1 fruit fly cellular context compared by ENCODE assay signal in genomic region chr2L:20780768-20781167, dm6.
A peak's percentile ranks its signal among the peaks of the same experiment; 100 is the strongest.
TF ChIP-seq lines count a peak whose summit lies in the region.

No protein-coding gene starts in this region.

TF ChIP-seq in whole organism, embryonic, 481 proteins besides CTCF, POLR2A, EP300 and RAD21 (continued from another document and continues in another):
- TF ChIP-seq CG5953 (GFP tag; IDR thresholded peaks at IDR 0.05; lab: Robert Waterston, UW): peak; percentile 52; the same call in 1 of the 2 replicates
- peak; percentile 33 for TF ChIP-seq gcm (GFP tag; optimal IDR thresholded peaks at IDR 0.05; lab: Kevin White, UChicago)
- no peak for TF ChIP-seq Taf1 (GFP tag; IDR thresholded peaks at IDR 0.05; lab: Robert Waterston, UW)
- TF ChIP-seq CG18764 (GFP tag; optimal IDR thresholded peaks at IDR 0.05; lab: Kevin White, UChicago): peak; percentile 53
- TF ChIP-seq cwo (GFP tag; optimal IDR thresholded peaks at IDR 0.05; lab: Kevin White, UChicago): peak; percentile 39
- TF ChIP-seq CG4360 (GFP tag; IDR thresholded peaks at IDR 0.05; lab: Robert Waterston, UW): peak; percentile 53; the same call in 1 of the 2 replicates
- no peak for TF ChIP-seq exex (tag; optimal IDR thresholded peaks at IDR 0.05; lab: Kevin White, UChicago)
- TF ChIP-seq CG4730 (GFP tag; IDR thresholded peaks at IDR 0.05; lab: Robert Waterston, UW): no peak
- TF ChIP-seq CG7839 (tag; optimal IDR thresholded peaks at IDR 0.05; lab: Kevin White, UChicago): peak; percentile 32
- TF ChIP-seq Dfd (GFP tag; optimal IDR thresholded peaks at IDR 0.05; lab: Kevin White, UChicago): no peak
- TF ChIP-seq E2f2 (GFP tag; IDR thresholded peaks at IDR 0.05; lab: Robert Waterston, UW): no peak
- peak; percentile 75 for TF ChIP-seq Fer1 (GFP tag; optimal IDR thresholded peaks at IDR 0.05; lab: Kevin White, UChicago)
- peak; percentile 66 for TF ChIP-seq disco-r (GFP tag; optimal IDR thresholded peaks at IDR 0.05; lab: Kevin White, UChicago)
- TF ChIP-seq shn (GFP tag; optimal IDR thresholded peaks at IDR 0.05; lab: Kevin White, UChicago): peak; percentile 28
- TF ChIP-seq CG14667 (GFP tag; IDR thresholded peaks at IDR 0.05; lab: Robert Waterston, UW): no peak
- no peak for TF ChIP-seq CG3847 (GFP tag; IDR thresholded peaks at IDR 0.05; lab: Robert Waterston, UW)
- TF ChIP-seq CG2712 (tag; optimal IDR thresholded peaks at IDR 0.05; lab: Kevin White, UChicago): peak; percentile 57
- peak; percentile 59 for TF ChIP-seq CG1792 (GFP tag; optimal IDR thresholded peaks at IDR 0.05; lab: Kevin White, UChicago)
- TF ChIP-seq Hr51 (GFP tag; optimal IDR thresholded peaks at IDR 0.05; lab: Kevin White, UChicago): peak; percentile 4 to 58
- peak; percentile 11 for TF ChIP-seq gro (GFP tag; optimal IDR thresholded peaks at IDR 0.05; lab: Kevin White, UChicago)
- TF ChIP-seq trem (tag; optimal IDR thresholded peaks at IDR 0.05; lab: Kevin White, UChicago): no peak
- TF ChIP-seq sug (tag; optimal IDR thresholded peaks at IDR 0.05; lab: Kevin White, UChicago): peak; percentile 28
- TF ChIP-seq Side (GFP tag; optimal IDR thresholded peaks at IDR 0.05; lab: Kevin White, UChicago): peak; percentile 75
- peak; percentile 29 for TF ChIP-seq TFAM (GFP tag; optimal IDR thresholded peaks at IDR 0.05; lab: Kevin White, UChicago)
- TF ChIP-seq CG18476 (GFP tag; optimal IDR thresholded peaks at IDR 0.05; lab: Kevin White, UChicago): peak; percentile 2
- TF ChIP-seq cg (GFP tag; optimal IDR thresholded peaks at IDR 0.05; lab: Kevin White, UChicago): no peak
- peak; percentile 33 for TF ChIP-seq tx (GFP tag; optimal IDR thresholded peaks at IDR 0.05; lab: Kevin White, UChicago)
- peak; percentile 51 for TF ChIP-seq CG17912 (GFP tag; optimal IDR thresholded peaks at IDR 0.05; lab: Kevin White, UChicago)
- peak; percentile 82 for TF ChIP-seq Hmr (GFP tag; optimal IDR thresholded peaks at IDR 0.05; lab: Kevin White, UChicago)
- peak; percentile 49 for TF ChIP-seq Dek (tag; optimal IDR thresholded peaks at IDR 0.05; lab: Kevin White, UChicago)
- TF ChIP-seq tap (tag; optimal IDR thresholded peaks at IDR 0.05; lab: Kevin White, UChicago): peak; percentile 5
- TF ChIP-seq Ets97D (GFP tag; optimal IDR thresholded peaks at IDR 0.05; lab: Kevin White, UChicago): no peak
- TF ChIP-seq CG9876 (GFP tag; optimal IDR thresholded peaks at IDR 0.05; lab: Kevin White, UChicago): no peak
- peak; percentile 62 for TF ChIP-seq Awh (GFP tag; IDR thresholded peaks at IDR 0.05; lab: Robert Waterston, UW)
- no peak for TF ChIP-seq CG12744 (GFP tag; optimal IDR thresholded peaks at IDR 0.05; lab: Kevin White, UChicago)
- TF ChIP-seq CG6254 (GFP tag; optimal IDR thresholded peaks at IDR 0.05; lab: Kevin White, UChicago): peak; percentile 29
- TF ChIP-seq so (GFP tag; IDR thresholded peaks at IDR 0.05; lab: Robert Waterston, UW): 0 out of 3 replicates have a peak, but pooled peaks have one; percentile 30
- TF ChIP-seq CG17385 (GFP tag; optimal IDR thresholded peaks at IDR 0.05; lab: Kevin White, UChicago): peak; percentile 50
- peak; percentile 87 for TF ChIP-seq sens (GFP tag; lab: Kevin White, UChicago)
- TF ChIP-seq dm (GFP tag; optimal IDR thresholded peaks at IDR 0.05; lab: Kevin White, UChicago): no peak
- TF ChIP-seq Rfx (GFP tag; IDR thresholded peaks at IDR 0.05; lab: Robert Waterston, UW): peak; percentile 42; the same call in 1 of the 2 replicates
- no peak for TF ChIP-seq CG4617 (GFP tag; optimal IDR thresholded peaks at IDR 0.05; lab: Kevin White, UChicago; ENCODE audit: borderline replicate concordance)
- TF ChIP-seq CG8388 (GFP tag; optimal IDR thresholded peaks at IDR 0.05; lab: Kevin White, UChicago): peak; percentile 19
- peak; percentile 45; the same call in 1 of the 2 replicates for TF ChIP-seq CG10959 (GFP tag; IDR thresholded peaks at IDR 0.05; lab: Robert Waterston, UW)
- TF ChIP-seq Hr39 (optimal IDR thresholded peaks at IDR 0.05; lab: Kevin White, UChicago): no peak
- TF ChIP-seq CG14441 (GFP tag; IDR thresholded peaks at IDR 0.05; lab: Robert Waterston, UW): no peak
- peak; percentile 69; the same call in 1 of the 3 replicates for TF ChIP-seq gce (GFP tag; IDR thresholded peaks at IDR 0.05; lab: Robert Waterston, UW)
- peak; percentile 66 for TF ChIP-seq dmrt11E (tag; optimal IDR thresholded peaks at IDR 0.05; lab: Kevin White, UChicago)
- no peak for TF ChIP-seq Doc2 (GFP tag; IDR thresholded peaks at IDR 0.05; lab: Robert Waterston, UW)
- peak; percentile 51 for TF ChIP-seq nerfin-1 (tag; optimal IDR thresholded peaks at IDR 0.05; lab: Kevin White, UChicago)
- TF ChIP-seq CG33213 (GFP tag; optimal IDR thresholded peaks at IDR 0.05; lab: Kevin White, UChicago): peak; percentile 61
- TF ChIP-seq H15 (GFP tag; IDR thresholded peaks at IDR 0.05; lab: Robert Waterston, UW): no peak
- no peak for TF ChIP-seq stwl (tag; optimal IDR thresholded peaks at IDR 0.05; lab: Kevin White, UChicago)
- no peak for TF ChIP-seq fu2 (GFP tag; optimal IDR thresholded peaks at IDR 0.05; lab: Kevin White, UChicago)
- peak; percentile 70 for TF ChIP-seq BtbVII (GFP tag; optimal IDR thresholded peaks at IDR 0.05; lab: Kevin White, UChicago)
- no peak for TF ChIP-seq da (GFP tag; optimal IDR thresholded peaks at IDR 0.05; lab: Kevin White, UChicago)
- TF ChIP-seq CG9932 (GFP tag; IDR thresholded peaks at IDR 0.05; lab: Robert Waterston, UW): no peak
- peak; percentile 37 for TF ChIP-seq Sox100B (GFP tag; optimal IDR thresholded peaks at IDR 0.05; lab: Kevin White, UChicago)
- TF ChIP-seq CG15696 (tag; optimal IDR thresholded peaks at IDR 0.05; lab: Kevin White, UChicago): peak; percentile 90
- TF ChIP-seq sc (optimal IDR thresholded peaks at IDR 0.05; lab: Kevin White, UChicago): no peak
- TF ChIP-seq sc (GFP tag; optimal IDR thresholded peaks at IDR 0.05; lab: Kevin White, UChicago): peak; percentile 34
- TF ChIP-seq sqz (GFP tag; optimal IDR thresholded peaks at IDR 0.05; lab: Kevin White, UChicago): peak; percentile 49
- TF ChIP-seq Max (GFP tag; optimal IDR thresholded peaks at IDR 0.05; lab: Kevin White, UChicago): peak; percentile 34
- TF ChIP-seq nmo (GFP tag; optimal IDR thresholded peaks at IDR 0.05; lab: Kevin White, UChicago): no peak
- TF ChIP-seq pan (optimal IDR thresholded peaks at IDR 0.05; lab: Kevin White, UChicago): no peak
- TF ChIP-seq pan (GFP tag; optimal IDR thresholded peaks at IDR 0.05 in 1 of 2, IDR thresholded peaks at IDR 0.05 in 1 of 2): peak in 1 of 2 experiments; percentile 43
- TF ChIP-seq ken (GFP tag; IDR thresholded peaks at IDR 0.05; lab: Robert Waterston, UW): peak; percentile 69; the same call in 2 of the 3 replicates
- TF ChIP-seq HmgZ (tag; optimal IDR thresholded peaks at IDR 0.05; lab: Kevin White, UChicago): peak; percentile 37
- TF ChIP-seq Ssrp (tag; optimal IDR thresholded peaks at IDR 0.05; lab: Kevin White, UChicago): no peak
- peak; percentile 48 for TF ChIP-seq CG9609 (GFP tag; optimal IDR thresholded peaks at IDR 0.05; lab: Kevin White, UChicago)
- peak; percentile 81; the same call in 1 of the 2 replicates for TF ChIP-seq chm (GFP tag; IDR thresholded peaks at IDR 0.05; lab: Robert Waterston, UW)
- TF ChIP-seq CG7786 (GFP tag; optimal IDR thresholded peaks at IDR 0.05; lab: Kevin White, UChicago): peak; percentile 28
- peak; percentile 68 for TF ChIP-seq Vsx1 (GFP tag; optimal IDR thresholded peaks at IDR 0.05; lab: Kevin White, UChicago)
- 0 out of 2 replicates have a peak, but pooled peaks have one; percentile 18 for TF ChIP-seq Nf-YA (GFP tag; IDR thresholded peaks at IDR 0.05; lab: Robert Waterston, UW)
- no peak for TF ChIP-seq ssp (GFP tag; IDR thresholded peaks at IDR 0.05; lab: Robert Waterston, UW)
- peak; percentile 62; the same call in 1 of the 2 replicates for TF ChIP-seq CG14014 (GFP tag; IDR thresholded peaks at IDR 0.05; lab: Robert Waterston, UW)
- peak; percentile 76 for TF ChIP-seq scrt (GFP tag; optimal IDR thresholded peaks at IDR 0.05; lab: Kevin White, UChicago)
- TF ChIP-seq Rx (GFP tag; IDR thresholded peaks at IDR 0.05; lab: Robert Waterston, UW): 0 out of 2 replicates have a peak, but pooled peaks have one; percentile 20
- TF ChIP-seq CG11723 (GFP tag; optimal IDR thresholded peaks at IDR 0.05; lab: Kevin White, UChicago): peak; percentile 66
- TF ChIP-seq mld (GFP tag; IDR thresholded peaks at IDR 0.05; lab: Robert Waterston, UW; ENCODE audit: partially characterized antibody): no peak
- peak; percentile 48 for TF ChIP-seq eyg (GFP tag; optimal IDR thresholded peaks at IDR 0.05; lab: Kevin White, UChicago)
- peak; percentile 29 for TF ChIP-seq D19A (tag; optimal IDR thresholded peaks at IDR 0.05; lab: Kevin White, UChicago)
- peak; percentile 30 for TF ChIP-seq CG12299 (tag; optimal IDR thresholded peaks at IDR 0.05; lab: Kevin White, UChicago)
- TF ChIP-seq sisA (GFP tag; IDR thresholded peaks at IDR 0.05; lab: Robert Waterston, UW): no peak
- peak; percentile 73 for TF ChIP-seq Meics (GFP tag; optimal IDR thresholded peaks at IDR 0.05; lab: Kevin White, UChicago)
- TF ChIP-seq Blimp-1 (GFP tag; optimal IDR thresholded peaks at IDR 0.05; lab: Kevin White, UChicago): peak; percentile 50
- TF ChIP-seq CG12155 (GFP tag; optimal IDR thresholded peaks at IDR 0.05; lab: Kevin White, UChicago): no peak
- peak; percentile 53; the same call in 1 of the 2 replicates for TF ChIP-seq ranshi (GFP tag; IDR thresholded peaks at IDR 0.05; lab: Robert Waterston, UW)
- TF ChIP-seq CG7357 (GFP tag; IDR thresholded peaks at IDR 0.05; lab: Robert Waterston, UW): no peak
- no peak for TF ChIP-seq CG4404 (GFP tag; IDR thresholded peaks at IDR 0.05; lab: Robert Waterston, UW)
- no peak for TF ChIP-seq Ravus (GFP tag; IDR thresholded peaks at IDR 0.05; lab: Robert Waterston, UW)
- peak; percentile 59 for TF ChIP-seq CG18262 (tag; optimal IDR thresholded peaks at IDR 0.05; lab: Kevin White, UChicago)
- no peak for TF ChIP-seq CG10321 (GFP tag; IDR thresholded peaks at IDR 0.05; lab: Robert Waterston, UW)
- TF ChIP-seq NK7.1 (GFP tag; optimal IDR thresholded peaks at IDR 0.05; lab: Kevin White, UChicago): peak; percentile 51
- TF ChIP-seq sr (GFP tag; IDR thresholded peaks at IDR 0.05; lab: Robert Waterston, UW): 0 out of 3 replicates have a peak, but pooled peaks have one; percentile 28
- peak; percentile 1 for TF ChIP-seq mam (GFP tag; optimal IDR thresholded peaks at IDR 0.05; lab: Kevin White, UChicago)
- peak; percentile 32 for TF ChIP-seq CG10654 (GFP tag; optimal IDR thresholded peaks at IDR 0.05; lab: Kevin White, UChicago)
- peak; percentile 50; the same call in 1 of the 2 replicates for TF ChIP-seq sim (GFP tag; IDR thresholded peaks at IDR 0.05; lab: Robert Waterston, UW)
- TF ChIP-seq CG1024 (GFP tag; IDR thresholded peaks at IDR 0.05; lab: Robert Waterston, UW): peak; percentile 52; the same call in 1 of the 2 replicates
- no peak for TF ChIP-seq CG30020 (tag; optimal IDR thresholded peaks at IDR 0.05; lab: Kevin White, UChicago)
- peak; percentile 57 for TF ChIP-seq CG6765 (GFP tag; optimal IDR thresholded peaks at IDR 0.05; lab: Kevin White, UChicago)
- no peak for TF ChIP-seq CG11085 (GFP tag; IDR thresholded peaks at IDR 0.05; lab: Robert Waterston, UW)
- TF ChIP-seq Gug (GFP tag; IDR thresholded peaks at IDR 0.05; lab: Robert Waterston, UW): no peak
- TF ChIP-seq CG2678 (tag; optimal IDR thresholded peaks at IDR 0.05; lab: Kevin White, UChicago): peak; percentile 79
- TF ChIP-seq Chrac-16 (GFP tag; optimal IDR thresholded peaks at IDR 0.05; lab: Kevin White, UChicago): no peak
- TF ChIP-seq CG30403 (GFP tag; optimal IDR thresholded peaks at IDR 0.05; lab: Kevin White, UChicago): peak; percentile 34
- no peak; the same call in 1 of the 2 replicates for TF ChIP-seq gt (GFP tag; IDR thresholded peaks at IDR 0.05; lab: Robert Waterston, UW)
- TF ChIP-seq HLH54F (GFP tag; optimal IDR thresholded peaks at IDR 0.05; lab: Kevin White, UChicago): peak; percentile 1
- TF ChIP-seq CG34224 (GFP tag; IDR thresholded peaks at IDR 0.05; lab: Robert Waterston, UW; ENCODE audit: partially characterized antibody): no peak
- TF ChIP-seq BEAF-32 (GFP tag; optimal IDR thresholded peaks at IDR 0.05; lab: Kevin White, UChicago): no peak
- 0 out of 2 replicates have a peak, but pooled peaks have one; percentile 11 for TF ChIP-seq CG32532 (GFP tag; IDR thresholded peaks at IDR 0.05; lab: Robert Waterston, UW)
- TF ChIP-seq fru (optimal IDR thresholded peaks at IDR 0.05; lab: Kevin White, UChicago): no peak
- peak; percentile 11 for TF ChIP-seq CG10979 (tag; optimal IDR thresholded peaks at IDR 0.05; lab: Kevin White, UChicago)
- TF ChIP-seq Lim3 (GFP tag; IDR thresholded peaks at IDR 0.05; lab: Robert Waterston, UW): no peak
- peak; percentile 38; the same call in 1 of the 3 replicates for TF ChIP-seq Optix (GFP tag; IDR thresholded peaks at IDR 0.05; lab: Robert Waterston, UW)
- TF ChIP-seq croc (GFP tag; conservative IDR thresholded peaks at IDR 0.05; lab: Robert Waterston, UW): no peak
- no peak for TF ChIP-seq CG8478 (optimal IDR thresholded peaks at IDR 0.05; lab: Kevin White, UChicago)
- TF ChIP-seq vnd (GFP tag; IDR thresholded peaks at IDR 0.05; lab: Robert Waterston, UW; ENCODE audit: partially characterized antibody): no peak
- peak; percentile 82 for TF ChIP-seq ci (GFP tag; IDR thresholded peaks at IDR 0.05; lab: Robert Waterston, UW)
- TF ChIP-seq al (GFP tag; IDR thresholded peaks at IDR 0.05; lab: Robert Waterston, UW): no peak
- TF ChIP-seq unpg (GFP tag; optimal IDR thresholded peaks at IDR 0.05; lab: Kevin White, UChicago): peak; percentile 58
- TF ChIP-seq CG9797 (GFP tag; optimal IDR thresholded peaks at IDR 0.05; lab: Kevin White, UChicago): no peak
- no peak for TF ChIP-seq H2.0 (GFP tag; IDR thresholded peaks at IDR 0.05; lab: Robert Waterston, UW)
- peak; percentile 39 for TF ChIP-seq Atf-2 (GFP tag; optimal IDR thresholded peaks at IDR 0.05; lab: Kevin White, UChicago)
- TF ChIP-seq Fer2 (tag; optimal IDR thresholded peaks at IDR 0.05; lab: Kevin White, UChicago): peak; percentile 31
- peak; percentile 59 for TF ChIP-seq CG8359 (GFP tag; optimal IDR thresholded peaks at IDR 0.05; lab: Kevin White, UChicago; ENCODE audit: borderline replicate concordance)
- no peak for TF ChIP-seq CG42726 (GFP tag; IDR thresholded peaks at IDR 0.05; lab: Robert Waterston, UW; ENCODE audit: partially characterized antibody)
- TF ChIP-seq prd (optimal IDR thresholded peaks at IDR 0.05; lab: Kevin White, UChicago): no peak
- TF ChIP-seq prd (GFP tag; IDR thresholded peaks at IDR 0.05; lab: Robert Waterston, UW): peak; percentile 66
- TF ChIP-seq CkIIα-i1 (GFP tag; IDR thresholded peaks at IDR 0.05; lab: Robert Waterston, UW): no peak
- TF ChIP-seq Myb (GFP tag; optimal IDR thresholded peaks at IDR 0.05; lab: Kevin White, UChicago): peak; percentile 4
